Worm (Caenorhabditis elegans) whole organism, mixed stage, embryonic: ENCODE results near the gene F41B5.12.

ENCODE experiments used
- drap-1 ChIP-seq: fragments of 200-800 bp; sonication (Bioruptor generic); optimal IDR thresholded peaks from 3 replicates; lab custom pipeline; 2018; ENCODE audit warnings: mild to moderate bottlenecking, missing genetic modification characterization, missing compliant biosample characterization
- elt-3 ChIP-seq: fragments of 150-350 bp; optimal IDR thresholded peaks from 2 replicates; lab custom pipeline; 2014; ENCODE audit warnings: missing biosample characterization, missing genetic modification characterization
- ham-2 ChIP-seq: fragments of 200-800 bp; sonication (Bioruptor generic); optimal IDR thresholded peaks from 2 replicates; lab custom pipeline; 2018; ENCODE audit warnings: mild to moderate bottlenecking, missing genetic modification characterization, missing compliant biosample characterization
- lsy-2 ChIP-seq: fragments of 150-350 bp; optimal IDR thresholded peaks from 2 replicates; lab custom pipeline; 2014; ENCODE audit warnings: missing biosample characterization, missing genetic modification characterization
- nhr-12 ChIP-seq: fragments of 150-350 bp; optimal IDR thresholded peaks from 2 replicates; lab custom pipeline; 2014; ENCODE audit warnings: missing biosample characterization, missing genetic modification characterization
- nhr-237 ChIP-seq: fragments of 150-350 bp; optimal IDR thresholded peaks from 2 replicates; lab custom pipeline; 2014; ENCODE audit warnings: missing biosample characterization, missing genetic modification characterization
- nhr-76 ChIP-seq: sonication (generic microtip); optimal IDR thresholded peaks from 2 replicates; lab custom pipeline; 2017; ENCODE audit warnings: missing biosample characterization, missing genetic modification characterization
- pha-4 ChIP-seq: fragments of 150-350 bp; optimal IDR thresholded peaks from 2 replicates; lab custom pipeline; 2018; ENCODE audit warnings: missing biosample characterization, missing genetic modification reagents, missing genetic modification characterization
- unc-62 ChIP-seq: fragments of 150-350 bp; optimal IDR thresholded peaks from 2 replicates; lab custom pipeline; 2014; ENCODE audit warnings: missing biosample characterization, missing genetic modification reagents, missing genetic modification characterization
- ztf-11 ChIP-seq: fragments of 150-350 bp; optimal IDR thresholded peaks from 2 replicates; lab custom pipeline; 2014; ENCODE audit warnings: missing biosample characterization, missing genetic modification characterization

ce11 chrV:2218803-2219202 lies 42.0 kb upstream of the F41B5.12 start, which contains the start of gene nhr-56:
- TF ChIP-seq ztf-11 (tag; lab: Kevin White, UChicago) (no peak), nhr-237 (tag; lab: Kevin White, UChicago) (peak; percentile 44), elt-3 (tag; lab: Kevin White, UChicago) (no peak), drap-1 (GFP tag; lab: Kevin White, UChicago) (no peak), lsy-2 (tag; lab: Kevin White, UChicago) (no peak), pha-4 (tag; lab: Kevin White, UChicago) (peak; percentile 89), ham-2 (GFP tag; lab: Kevin White, UChicago) (no peak), unc-62 (GFP tag; lab: Kevin White, UChicago) (no peak), nhr-12 (tag; lab: Kevin White, UChicago) (no peak), nhr-76 (tag; lab: Kevin White, UChicago) (no peak)
